Worm (Caenorhabditis elegans): ENCODE measurements around the gene flap-1.

flap-1 gene

DNA sequence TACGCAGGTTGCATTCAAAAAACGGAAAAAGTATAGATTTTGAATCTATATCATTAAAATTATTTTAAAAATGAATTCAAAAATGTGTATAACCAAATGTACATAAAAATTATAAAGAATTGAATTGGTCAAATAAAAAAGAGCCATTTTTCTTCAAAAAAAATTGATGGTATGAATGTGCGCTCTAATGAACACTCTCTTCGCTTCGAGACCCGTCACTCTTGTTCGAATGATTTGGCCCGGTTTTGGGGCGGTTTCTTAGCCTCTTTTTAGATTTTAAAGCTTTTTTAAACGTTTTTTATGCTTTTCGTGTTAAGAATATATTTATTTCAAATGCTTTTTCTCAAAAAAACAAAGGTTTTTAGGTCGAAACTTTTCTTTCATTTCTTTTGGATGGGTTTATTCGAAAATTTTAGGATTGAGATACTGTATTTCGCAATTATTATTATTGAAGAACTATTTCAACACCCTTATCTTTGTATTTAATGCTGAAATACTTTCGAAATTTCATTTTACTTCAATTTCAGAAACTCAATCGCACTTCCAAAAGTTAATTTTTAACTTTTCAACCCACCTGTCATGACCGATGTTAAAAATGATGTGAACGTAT is 1.0 kb upstream of the flap-1 start, which contains the start of gene inf-1 (continued):
- no peak for TF ChIP-seq daf-19 (GFP tag; conservative IDR thresholded peaks at IDR 0.05)
- no peak for TF ChIP-seq ces-1 (GFP tag; optimal IDR thresholded peaks at IDR 0.05)
- TF ChIP-seq hlh-30 (tag; optimal IDR thresholded peaks at IDR 0.05; ENCODE audit: insufficient read depth), result peak; percentile 25
- TF ChIP-seq dpl-1 (GFP tag; optimal IDR thresholded peaks at IDR 0.05), result peak; percentile 60

DNA sequence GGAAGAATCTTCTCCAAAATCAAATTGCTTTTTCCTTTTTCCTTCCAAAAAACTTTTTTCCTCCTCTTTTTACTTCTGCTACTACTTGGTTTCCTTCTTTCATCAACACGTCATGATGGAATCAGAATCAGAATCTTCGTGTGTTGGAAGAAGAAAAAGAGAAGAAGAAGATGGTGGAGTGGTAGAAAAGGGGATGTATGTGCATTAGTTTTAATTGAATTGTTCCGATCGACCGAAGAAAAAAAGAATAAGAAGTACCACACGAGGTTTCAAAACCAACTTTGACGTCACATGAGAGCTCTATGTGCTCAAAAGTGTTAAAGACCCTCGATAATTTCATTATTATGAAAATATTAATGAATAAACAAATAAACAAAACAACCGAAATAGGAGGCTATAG is 13.8 kb downstream of the flap-1 start:
- TF ChIP-seq dve-1 (tag; optimal IDR thresholded peaks at IDR 0.05; ENCODE audit: insufficient read depth) (no peak), lsy-2 (tag; optimal IDR thresholded peaks at IDR 0.05) (peak in 1 of 2 experiments; percentile 31), ces-1 (GFP tag; optimal IDR thresholded peaks at IDR 0.05) (peak; percentile 52)

DNA sequence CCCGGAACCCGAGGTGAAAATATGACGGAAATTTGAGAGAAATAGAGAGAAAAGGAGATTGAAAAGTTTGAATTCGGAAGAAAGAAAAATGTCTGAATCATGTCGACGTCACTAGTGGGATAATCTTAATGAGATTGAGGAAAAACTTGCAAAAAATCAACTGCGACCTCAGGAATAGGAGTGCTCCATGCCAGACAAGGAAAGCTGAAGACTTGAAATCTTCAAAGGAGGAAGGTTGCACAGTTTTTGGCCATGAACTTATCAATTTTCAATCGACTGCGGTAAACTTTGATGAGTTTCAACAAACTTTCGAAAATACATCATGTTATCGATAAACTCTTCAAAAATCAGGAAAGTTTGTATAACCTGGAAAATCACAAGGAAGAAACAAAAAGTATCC is 16.2 kb downstream of the flap-1 start, which contains the start of gene pdf-1:
Gene pdf-1, minus strand, starts transcription at position 101 of the 400 bp plus-strand sequence.
- no peak for TF ChIP-seq dmd-6 (GFP tag; IDR thresholded peaks at IDR 0.05)
- TF ChIP-seq Y105C5A.15 (GFP tag; IDR thresholded peaks at IDR 0.05), result no peak
- TF ChIP-seq nhr-237 (tag; optimal IDR thresholded peaks at IDR 0.05), result no peak
- no peak for TF ChIP-seq php-3 (GFP tag; IDR thresholded peaks at IDR 0.05)
- no peak for TF ChIP-seq nhr-76 (tag; optimal IDR thresholded peaks at IDR 0.05)

DNA sequence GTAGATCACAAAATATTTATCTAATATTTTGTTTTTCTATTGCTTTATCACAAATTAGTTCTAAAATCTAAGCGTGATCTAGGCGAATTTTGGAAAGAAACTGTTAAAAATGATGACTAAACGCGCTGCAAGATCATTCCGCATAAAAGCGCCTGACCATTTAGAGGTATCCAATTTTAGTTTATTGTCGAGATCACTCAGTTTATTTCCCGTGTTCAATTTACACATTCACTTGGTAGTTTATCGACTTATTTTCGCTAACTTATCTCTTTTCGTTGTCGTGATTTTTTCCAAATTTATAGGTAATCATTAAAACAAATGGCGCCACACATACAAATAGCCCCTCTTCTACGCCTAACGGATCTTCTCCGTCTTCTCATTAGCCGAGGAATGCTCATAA is 22.2 kb downstream of the flap-1 start, which contains the start of gene T07E3.2:
Gene T07E3.2, plus strand, starts transcription at position 301 of the 400 bp plus-strand sequence.
- no peak for TF ChIP-seq attf-4 (tag; optimal IDR thresholded peaks at IDR 0.05)
- TF ChIP-seq nhr-6 (tag; optimal IDR thresholded peaks at IDR 0.05), result no peak
- TF ChIP-seq dmd-8 (GFP tag; IDR thresholded peaks at IDR 0.05), result no peak
- no peak for TF ChIP-seq zfp-3 (GFP tag; conservative IDR thresholded peaks at IDR 0.05)
- no peak for TF ChIP-seq nhr-77 (tag; optimal IDR thresholded peaks at IDR 0.05)
- TF ChIP-seq T26A8.4 (GFP tag; IDR thresholded peaks at IDR 0.05), result no peak

DNA sequence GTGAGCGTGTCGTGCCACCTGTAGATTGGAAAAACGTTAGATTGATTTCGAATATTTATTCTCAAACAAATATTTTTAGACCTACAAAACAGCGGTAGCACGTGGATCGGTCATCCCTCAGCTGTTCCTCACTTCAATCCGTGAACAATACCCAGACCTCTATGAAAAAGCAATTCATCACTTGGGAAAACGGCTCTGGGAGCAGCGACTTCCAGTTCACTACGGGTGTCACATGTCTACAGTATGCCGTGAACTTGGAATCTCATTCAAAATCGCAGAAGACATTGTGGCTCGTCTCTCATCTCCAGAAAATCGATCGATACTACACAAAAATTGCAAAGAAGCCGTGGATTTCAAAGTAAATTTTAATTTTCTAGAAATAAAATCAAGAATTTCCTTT is 24.2 kb downstream of the flap-1 start:
- TF ChIP-seq dmd-6 (GFP tag; IDR thresholded peaks at IDR 0.05) (peak; percentile 13; the same call in 1 of the 2 replicates), unc-130 (GFP tag; optimal IDR thresholded peaks at IDR 0.05) (no peak)

DNA sequence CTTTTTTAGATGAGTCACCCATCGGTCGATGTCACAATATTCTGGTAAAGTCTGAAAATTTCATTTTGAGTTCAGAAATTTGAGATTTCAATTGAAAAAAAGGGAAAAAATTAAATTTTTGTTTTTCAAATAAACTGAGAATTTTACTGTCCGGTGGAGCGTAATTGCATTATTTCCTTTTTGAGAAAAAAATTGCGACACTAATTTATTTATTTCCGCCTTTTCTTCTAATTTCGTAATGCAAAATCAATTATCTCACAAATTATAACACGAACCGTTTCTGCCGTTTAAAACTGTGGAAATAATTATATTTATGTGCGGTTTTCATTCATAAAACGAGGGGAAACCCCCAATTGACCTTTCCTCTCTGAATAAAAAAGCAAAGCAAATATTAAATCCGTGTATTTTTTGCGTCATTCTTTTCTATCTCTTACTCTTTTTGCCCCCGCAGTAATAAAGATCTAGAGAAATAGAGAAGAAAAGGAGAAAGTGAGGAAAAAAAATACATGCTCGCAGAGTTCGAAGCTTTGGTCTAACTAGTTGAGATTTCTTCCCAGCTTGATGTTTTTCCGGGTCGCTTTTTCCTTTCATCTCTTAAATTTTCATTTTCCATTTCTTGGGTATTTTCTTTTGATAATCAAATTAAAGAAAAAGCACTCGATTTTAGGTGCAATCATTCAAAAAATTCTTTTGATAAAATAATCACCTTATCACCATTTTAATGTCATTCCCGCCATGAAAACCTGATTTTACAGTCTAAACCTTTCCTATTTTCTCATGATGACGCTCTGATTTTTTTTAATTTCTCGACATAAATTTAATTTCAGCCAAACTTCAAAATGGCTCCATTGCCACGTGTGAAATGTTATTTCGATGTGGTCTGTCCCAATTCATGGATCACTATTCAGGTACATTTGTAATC is 25.3 kb downstream of the flap-1 start, which contains the start of the genes brc-2 and T07E3.3:
Gene brc-2, minus strand, starts transcription at position 51 of the 922 bp plus-strand sequence.
Gene T07E3.3, plus strand, starts transcription at position 822 of the 922 bp plus-strand sequence.
- TF ChIP-seq nhr-111 (GFP tag; optimal IDR thresholded peaks at IDR 0.05) (no peak), lin-38 (GFP tag; IDR thresholded peaks at IDR 0.05) (peak; percentile 61), F37D6.2 (tag; optimal IDR thresholded peaks at IDR 0.05) (no peak), hif-1 (tag; optimal IDR thresholded peaks at IDR 0.05) (no peak), unc-62 (GFP tag; optimal IDR thresholded peaks at IDR 0.05 in 1 of 2) (no peak), unc-62 (tag; optimal IDR thresholded peaks at IDR 0.05) (no peak), lsy-2 (tag; optimal IDR thresholded peaks at IDR 0.05) (peak in 1 of 2 experiments; percentile 37), ZK337.2 (GFP tag; IDR thresholded peaks at IDR 0.05) (no peak), nhr-42 (GFP tag; IDR thresholded peaks at IDR 0.05) (no peak), Y105C5A.15 (GFP tag; IDR thresholded peaks at IDR 0.05) (no peak), Y75B8A.6 (GFP tag; IDR thresholded peaks at IDR 0.05) (no peak), T20F7.1 (GFP tag; optimal IDR thresholded peaks at IDR 0.05) (no peak), set-16 (GFP tag; IDR thresholded peaks at IDR 0.05) (no peak), pqm-1 (tag; optimal IDR thresholded peaks at IDR 0.05) (peak; percentile 17), ztf-11 (tag; optimal IDR thresholded peaks at IDR 0.05) (no peak), nhr-77 (tag; optimal IDR thresholded peaks at IDR 0.05) (no peak), D1046.2 (GFP tag; IDR thresholded peaks at IDR 0.05) (no peak), egl-43 (GFP tag; IDR thresholded peaks at IDR 0.05) (no peak), hmg-1.1 (GFP tag; IDR thresholded peaks at IDR 0.05) (no peak), nhr-11 (tag; optimal IDR thresholded peaks at IDR 0.05) (no peak), fos-1 (tag; optimal IDR thresholded peaks at IDR 0.05) (no peak), mxl-2 (GFP tag; conservative IDR thresholded peaks at IDR 0.05) (no peak), T26A8.4 (GFP tag; IDR thresholded peaks at IDR 0.05) (no peak), ama-1 (optimal IDR thresholded peaks at IDR 0.05) (no peak), ceh-44 (GFP tag; IDR thresholded peaks at IDR 0.05) (no peak), dmd-6 (GFP tag; IDR thresholded peaks at IDR 0.05) (peak; percentile 40; the same call in 1 of the 2 replicates)
